Fruit fly (Drosophila melanogaster): Measurements from ENCODE around the gene CG18418.

Gene CG18418

DNA sequence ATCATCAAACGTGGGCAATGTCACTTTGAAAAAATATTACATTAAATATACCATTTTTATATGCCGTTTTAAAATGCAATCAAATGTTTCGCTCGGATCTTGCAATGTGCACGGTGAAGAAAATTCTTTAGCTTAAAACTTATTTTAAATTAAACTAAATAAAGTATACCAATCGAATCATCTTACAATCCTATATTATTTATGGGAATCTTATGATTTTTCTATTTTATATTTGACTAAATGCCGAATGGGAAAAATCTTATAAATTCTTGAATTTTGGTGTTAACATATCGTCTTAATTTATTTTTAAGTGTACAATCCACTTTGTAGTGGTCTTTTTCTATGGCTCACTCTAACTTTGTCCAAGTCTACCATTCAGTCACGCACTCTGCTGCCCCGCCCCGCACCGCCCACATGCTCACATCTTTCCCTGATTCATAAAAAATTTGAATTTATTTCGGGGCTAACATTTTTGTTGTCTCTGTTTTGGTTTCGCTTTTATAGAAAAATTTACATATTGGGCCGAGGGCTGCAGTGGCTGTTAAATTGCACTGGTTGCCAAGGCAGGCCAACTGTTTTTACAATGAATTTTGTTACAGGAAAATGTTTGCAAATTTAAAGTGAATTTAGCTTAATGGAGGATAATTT, 30.8 kb upstream of the CG18418 start (continued):
- no peak for TF ChIP-seq CG2129 (GFP tag; IDR thresholded peaks at IDR 0.05; ENCODE audit: partially characterized antibody)
- TF ChIP-seq Sox102F (GFP tag; optimal IDR thresholded peaks at IDR 0.05): peak; percentile 76
- TF ChIP-seq CG10274 (GFP tag; optimal IDR thresholded peaks at IDR 0.05): no peak

DNA sequence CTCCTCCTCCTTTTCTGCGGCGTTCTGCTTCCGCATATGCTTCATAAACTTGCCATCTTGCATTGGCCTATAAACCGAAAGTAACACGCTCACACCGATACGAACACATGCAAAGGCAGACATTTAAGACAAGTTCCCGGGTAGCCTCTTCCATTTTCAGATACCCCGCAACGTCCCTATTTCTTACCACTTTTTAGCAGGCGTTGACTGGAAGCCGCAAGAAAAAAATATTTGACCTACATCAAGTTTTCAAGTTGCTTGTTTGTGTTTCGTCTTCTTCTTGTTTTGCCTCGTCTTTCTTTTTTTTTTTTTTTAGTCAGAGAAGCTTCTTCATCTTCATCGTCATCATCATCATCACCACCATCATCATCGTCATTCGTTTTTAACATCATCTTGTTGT, 29.9 kb upstream of the CG18418 start:
- TF ChIP-seq sqz (GFP tag; optimal IDR thresholded peaks at IDR 0.05) (peak; percentile 75), CG3163 (GFP tag; optimal IDR thresholded peaks at IDR 0.05) (no peak), CG17385 (GFP tag; optimal IDR thresholded peaks at IDR 0.05) (peak; percentile 13), CG3065 (GFP tag; optimal IDR thresholded peaks at IDR 0.05) (no peak), Hmr (GFP tag; optimal IDR thresholded peaks at IDR 0.05) (no peak), Hr3 (GFP tag; optimal IDR thresholded peaks at IDR 0.05) (no peak), CG32772 (GFP tag; IDR thresholded peaks at IDR 0.05) (0 out of 2 replicates have a peak, but pooled peaks have one; percentile 7), oc (tag; optimal IDR thresholded peaks at IDR 0.05) (peak; percentile 15), CG15269 (tag; optimal IDR thresholded peaks at IDR 0.05) (peak; percentile 45)

DNA sequence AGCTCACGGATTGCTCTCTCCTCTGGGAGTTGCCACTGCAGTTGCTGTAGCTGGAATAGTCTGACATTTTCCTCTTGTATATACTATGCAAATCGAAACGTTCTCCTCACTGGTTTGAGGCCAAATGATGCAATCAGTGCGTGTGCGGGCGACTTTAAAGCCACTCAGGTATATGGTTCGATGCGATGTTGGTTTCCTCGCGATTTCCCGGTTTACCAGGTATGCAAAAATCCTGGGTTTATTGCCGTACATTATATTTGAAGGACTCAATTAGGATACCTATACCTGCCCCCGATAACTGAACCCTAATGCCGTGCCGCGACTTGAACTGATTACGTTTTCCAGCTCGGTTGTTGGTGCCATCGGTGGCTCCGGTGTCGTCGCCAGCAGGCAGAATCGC, 19.9 kb upstream of the CG18418 start, which contains the start of gene CG13712:
Gene CG13712, minus strand, starts transcription at position 101 of the 400 bp plus-strand sequence.
- no peak for TF ChIP-seq pros (GFP tag; optimal IDR thresholded peaks at IDR 0.05)
- peak; percentile 25 for TF ChIP-seq cad (GFP tag; optimal IDR thresholded peaks at IDR 0.05)
- peak; percentile 66 for TF ChIP-seq CG15479 (GFP tag; optimal IDR thresholded peaks at IDR 0.05)

DNA sequence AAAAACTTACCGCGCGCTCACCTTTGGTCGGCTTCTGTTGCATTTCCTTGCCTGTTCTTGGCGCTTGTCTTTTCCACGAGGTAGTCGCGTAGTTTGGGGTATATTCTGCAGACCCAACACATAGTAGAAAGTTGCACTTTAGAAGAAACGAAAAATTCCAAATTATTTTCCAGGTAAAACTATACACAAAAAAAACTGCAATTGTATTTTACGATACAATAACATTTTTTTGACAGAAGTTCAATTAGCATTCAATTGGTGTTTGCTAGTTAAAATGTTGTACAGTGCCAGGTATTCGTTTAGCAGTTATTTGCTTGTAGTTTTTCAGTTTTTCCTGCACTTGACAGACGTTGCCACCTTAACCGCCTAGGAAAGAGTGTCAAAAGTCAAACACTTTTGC, 18.7 kb upstream of the CG18418 start:
- TF ChIP-seq otp (GFP tag; IDR thresholded peaks at IDR 0.05) (no peak), CG9215 (GFP tag; IDR thresholded peaks at IDR 0.05) (no peak), pnt (GFP tag; optimal IDR thresholded peaks at IDR 0.05) (no peak), CG4617 (GFP tag; optimal IDR thresholded peaks at IDR 0.05; ENCODE audit: borderline replicate concordance) (no peak), CG3407 (GFP tag; optimal IDR thresholded peaks at IDR 0.05) (no peak), abd-A (tag; optimal IDR thresholded peaks at IDR 0.05) (no peak), CG6683 (GFP tag; optimal IDR thresholded peaks at IDR 0.05) (no peak), mirr (GFP tag; optimal IDR thresholded peaks at IDR 0.05) (no peak), CG10431 (GFP tag; optimal IDR thresholded peaks at IDR 0.05) (no peak), CG8765 (GFP tag; IDR thresholded peaks at IDR 0.05) (no peak), Dip3 (GFP tag; optimal IDR thresholded peaks at IDR 0.05) (no peak), CG11456 (GFP tag; IDR thresholded peaks at IDR 0.05) (no peak), BEAF-32 (GFP tag; optimal IDR thresholded peaks at IDR 0.05) (no peak), Mes4 (GFP tag; optimal IDR thresholded peaks at IDR 0.05) (no peak)

DNA sequence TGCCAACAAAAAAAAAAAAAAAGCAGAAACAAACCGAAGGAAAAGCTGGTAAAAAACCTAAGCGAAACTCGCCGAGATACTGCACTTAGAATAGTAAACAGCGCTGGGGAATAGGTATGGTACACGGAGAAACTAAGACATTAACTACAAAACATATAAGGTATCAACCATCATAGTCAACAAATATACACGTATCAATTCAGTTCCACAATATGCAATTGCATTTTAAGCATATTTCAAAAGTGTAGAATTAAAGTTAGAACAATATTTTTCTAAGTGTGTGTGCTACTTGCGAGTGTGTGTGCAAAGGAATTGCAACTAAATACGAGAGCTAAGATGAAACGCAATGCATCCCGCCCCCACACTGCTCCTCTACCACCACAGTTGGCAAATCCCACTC, 18.0 kb upstream of the CG18418 start:
- TF ChIP-seq nmo (GFP tag; optimal IDR thresholded peaks at IDR 0.05) (no peak), Drgx (GFP tag; IDR thresholded peaks at IDR 0.05) (peak; percentile 82), bsh (GFP tag; optimal IDR thresholded peaks at IDR 0.05) (peak in 1 of 2 experiments; percentile 70)
